Worm (Caenorhabditis elegans) whole organism, dauer: ENCODE measurements around the gene tab-1.
"Not testable (repeated sequence)": the region's sequence is repeated elsewhere in the genome, so short reads cannot be mapped to it uniquely, and the experiment has no call there.

Source experiments
- unc-62 ChIP-seq: sonication (generic microtip); optimal IDR thresholded peaks from 2 replicates; lab custom pipeline; 2017; ENCODE audit warnings: missing biosample characterization, missing genetic modification reagents, missing genetic modification characterization

tab-1 gene

ce11 chrII:6803024-6803423 is at the start of gene tab-1:
TSS of gene tab-1 (plus strand) at chrII:6803324.
- no peak for TF ChIP-seq unc-62

DNA sequence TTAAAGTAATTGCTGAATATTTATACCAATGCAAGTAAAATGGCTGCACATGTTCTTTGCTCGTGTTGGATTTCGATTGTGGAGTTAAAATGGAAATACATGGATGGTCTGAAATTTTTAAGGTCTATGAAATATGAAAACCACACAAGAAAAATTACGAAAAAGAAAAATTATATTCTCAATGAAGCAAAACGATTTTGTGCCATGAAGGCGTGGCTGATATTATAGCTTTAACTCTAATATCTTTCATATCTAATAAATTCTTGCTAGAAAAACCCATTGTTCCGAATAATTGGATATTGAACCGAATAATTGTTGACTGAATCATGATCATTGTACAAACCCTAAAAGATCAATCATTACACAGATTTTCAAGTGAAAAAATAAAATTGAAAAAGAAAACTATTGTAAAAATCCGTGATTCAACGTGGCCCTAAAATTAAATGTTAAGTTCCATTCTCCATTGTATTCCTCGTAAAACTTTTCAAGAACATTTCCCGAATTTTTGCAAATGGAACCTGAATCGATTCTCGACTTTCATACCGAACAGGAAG is 48.4 kb upstream of the tab-1 start, which contains the start of the genes srx-95 and fis-1:
Gene srx-95 (minus strand): TSS at position 101 of the 554 bp plus-strand sequence.
Gene fis-1 (plus strand): TSS at position 504 of the 554 bp plus-strand sequence.
- TF ChIP-seq unc-62: no peak

DNA sequence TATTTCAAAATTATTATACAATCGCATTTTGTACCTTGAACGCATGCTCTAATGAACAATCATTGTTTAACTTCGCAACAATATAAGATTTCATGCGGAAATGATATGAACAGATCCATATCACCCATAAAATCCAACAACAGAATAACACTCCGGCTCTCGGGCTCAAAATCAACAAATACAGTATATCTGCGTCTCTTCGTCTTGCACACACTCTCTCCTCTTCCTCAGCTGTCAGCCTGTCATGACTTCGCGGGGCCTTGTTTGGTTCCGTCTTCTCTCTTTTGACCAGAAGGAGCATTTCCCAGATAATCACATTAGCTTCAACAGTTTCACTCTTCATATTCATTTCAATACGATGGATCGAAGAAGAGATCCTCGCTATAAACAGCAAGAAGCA is 46.9 kb upstream of the tab-1 start, which contains the start of gene F41G3.3:
Gene F41G3.3 (plus strand): TSS at position 301 of the 400 bp plus-strand sequence.
- TF ChIP-seq unc-62: no peak

- TF ChIP-seq unc-62: no peak
Observed at ce11 chrII:6764734-6765133, 38.4 kb upstream of the tab-1 start, which contains the start of gene nlp-50. TSS of gene nlp-50 (plus strand) at chrII:6765034.

DNA sequence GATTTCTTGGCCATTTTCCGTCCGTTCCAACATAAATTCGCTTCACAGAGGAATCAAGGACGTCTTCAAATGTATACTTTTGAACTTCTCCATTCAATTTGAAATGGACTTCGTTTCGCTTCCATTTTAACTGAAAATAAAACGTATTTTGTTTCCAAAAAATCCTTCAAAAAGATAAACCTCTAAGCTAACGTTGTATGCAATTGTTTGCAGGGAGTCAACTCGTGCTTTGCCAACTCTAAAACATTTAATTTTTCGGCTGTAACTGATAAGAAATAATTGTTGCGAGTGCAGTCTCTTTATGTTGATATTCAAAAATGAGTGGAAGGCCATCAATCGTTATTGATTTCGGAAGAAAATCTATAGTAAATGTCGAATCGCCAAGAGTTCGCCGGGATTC is 35.1 kb upstream of the tab-1 start, which contains the start of gene F41G3.18:
Gene F41G3.18 (plus strand): TSS at position 301 of the 400 bp plus-strand sequence.
- TF ChIP-seq unc-62: no peak

DNA sequence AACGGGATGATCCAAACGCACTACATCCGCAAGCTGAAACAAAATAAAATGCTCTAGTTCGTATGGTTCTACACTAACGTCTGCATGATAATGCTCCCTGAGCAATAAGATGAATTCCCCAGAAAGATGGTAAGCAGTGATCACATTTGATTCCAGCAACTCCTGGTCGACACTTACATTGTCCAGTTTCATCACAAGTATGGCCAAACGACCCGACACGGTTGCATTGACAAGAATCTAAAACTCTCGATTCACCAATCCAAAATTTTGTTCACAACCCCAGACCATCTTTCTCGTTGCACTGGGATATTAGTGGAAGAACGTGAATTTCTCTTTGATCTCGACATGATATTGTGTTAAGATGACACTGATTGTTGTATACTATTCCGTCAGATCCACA is 33.1 kb upstream of the tab-1 start:
- TF ChIP-seq unc-62: no peak

DNA sequence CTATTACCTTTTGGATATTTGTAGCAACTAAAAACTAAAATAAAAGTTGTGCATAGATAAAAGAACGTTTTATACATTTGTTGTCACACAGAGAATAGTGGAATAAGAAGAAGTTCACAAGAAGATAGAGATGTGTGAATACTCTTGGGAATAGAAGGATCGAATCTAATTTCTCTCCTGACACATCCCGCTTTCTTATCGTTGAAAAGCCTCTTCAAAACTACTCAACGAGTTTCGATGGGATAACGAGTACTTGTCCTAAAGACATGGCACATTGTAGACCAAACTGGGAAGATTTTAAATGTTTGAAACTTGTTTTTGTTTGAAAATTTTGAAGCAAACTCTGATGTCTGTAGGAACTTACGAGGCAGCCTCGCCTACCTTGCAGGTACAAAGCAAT is 30.6 kb upstream of the tab-1 start:
- no peak for TF ChIP-seq unc-62

DNA sequence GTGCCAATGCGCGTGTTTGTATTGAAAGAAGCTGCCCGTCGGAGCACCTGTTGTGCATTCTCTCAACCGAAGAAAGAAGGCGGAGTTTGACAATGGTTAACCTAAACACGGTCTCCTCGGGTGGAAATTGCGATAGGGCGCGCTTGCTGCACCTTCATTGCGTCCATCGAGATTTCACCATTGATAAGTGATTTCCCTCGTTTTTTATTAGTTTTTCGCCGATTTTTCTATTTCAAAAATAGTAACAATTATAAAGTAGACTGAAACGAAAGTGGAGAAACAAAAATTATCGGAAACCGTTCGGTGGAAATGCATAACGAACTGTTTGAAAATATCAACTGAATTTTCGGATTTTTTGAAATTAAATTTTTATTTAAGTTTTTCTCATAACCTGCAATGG is 28.0 kb upstream of the tab-1 start, which contains the start of gene agr-1:
Gene agr-1 (minus strand): TSS at position 101 of the 400 bp plus-strand sequence.
- not testable (repeated sequence) for TF ChIP-seq unc-62

DNA sequence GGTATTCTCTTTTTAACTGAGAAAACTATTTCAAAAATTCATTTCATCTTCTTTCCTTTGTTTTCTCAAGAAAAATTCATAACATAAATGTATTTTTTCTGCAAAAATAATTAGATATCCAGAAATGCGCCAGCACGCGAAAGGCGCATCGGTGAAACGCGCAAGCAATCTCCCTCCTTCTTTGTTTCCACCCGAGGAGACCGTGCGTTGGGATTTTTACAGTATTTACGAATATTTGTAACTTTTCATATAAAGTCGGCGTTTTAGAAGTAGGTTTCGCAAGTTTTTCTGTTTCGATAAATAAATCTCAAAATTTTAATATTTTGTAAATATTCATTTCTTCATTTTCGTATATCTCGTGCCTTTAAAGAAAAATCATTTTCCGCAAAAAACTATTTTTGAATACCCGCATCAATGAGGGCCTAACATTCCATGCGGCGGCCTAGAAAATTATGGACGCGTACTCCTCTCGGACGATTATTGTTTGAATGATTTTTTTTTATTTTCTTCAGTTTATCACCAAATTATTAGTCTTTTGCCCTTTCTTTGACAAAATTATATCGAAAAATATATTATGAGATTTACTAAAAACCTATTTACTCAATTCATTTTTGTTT is 26.6 kb upstream of the tab-1 start, which contains the start of gene ssup-72:
Gene ssup-72 (plus strand): TSS at position 181 of the 617 bp plus-strand sequence.
- no peak for TF ChIP-seq unc-62

ce11 chrII:6779104-6779503 is 24.0 kb upstream of the tab-1 start, which contains the start of gene T13C2.7:
TSS of gene T13C2.7 (plus strand) at chrII:6779404.
- no peak for TF ChIP-seq unc-62

ce11 chrII:6781231-6781630 is 21.9 kb upstream of the tab-1 start:
- no peak for TF ChIP-seq unc-62

DNA sequence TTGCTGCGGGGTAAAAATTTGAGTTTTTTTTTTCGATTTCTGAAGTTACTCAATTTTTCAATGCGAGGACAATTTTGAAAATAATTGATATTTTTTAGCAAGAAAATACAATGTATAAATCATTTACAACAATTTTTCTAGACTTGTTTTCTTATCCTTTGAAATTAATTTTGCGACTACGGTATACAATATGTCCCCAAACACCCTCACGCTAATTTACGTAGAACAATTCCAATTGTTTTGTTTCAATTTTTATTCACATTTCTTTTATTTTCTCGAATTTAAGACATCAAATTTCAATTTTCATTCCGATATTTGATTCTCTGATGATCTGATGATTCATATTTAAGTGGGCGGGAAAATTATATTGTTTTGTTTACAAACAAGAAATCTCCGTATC is 21.1 kb upstream of the tab-1 start:
- no peak for TF ChIP-seq unc-62

DNA sequence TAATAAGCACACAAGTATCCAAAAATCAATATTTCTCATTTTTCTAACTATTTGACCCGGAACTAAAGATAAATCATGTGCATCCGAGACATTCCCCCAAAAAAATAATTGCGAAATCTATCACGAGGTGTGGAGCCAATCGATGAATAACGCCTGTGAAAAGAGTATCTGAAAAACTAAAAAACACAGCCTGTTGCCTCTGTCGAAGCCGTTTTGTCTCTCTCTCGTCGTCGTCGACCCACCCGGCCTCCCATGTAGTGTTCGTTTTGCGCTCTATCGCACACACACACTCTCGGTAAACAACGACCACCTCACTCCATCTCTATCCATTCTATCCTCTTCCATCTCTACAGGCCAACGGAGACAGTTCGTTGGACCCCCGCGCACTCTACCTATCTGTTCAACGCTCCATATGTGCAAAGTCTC is 20.4 kb upstream of the tab-1 start:
- no peak for TF ChIP-seq unc-62

- TF ChIP-seq unc-62: no peak
Observed at ce11 chrII:6783377-6783829, 19.7 kb upstream of the tab-1 start, which contains the start of gene gldi-2. TSS of gene gldi-2 (plus strand) at chrII:6783427.

DNA sequence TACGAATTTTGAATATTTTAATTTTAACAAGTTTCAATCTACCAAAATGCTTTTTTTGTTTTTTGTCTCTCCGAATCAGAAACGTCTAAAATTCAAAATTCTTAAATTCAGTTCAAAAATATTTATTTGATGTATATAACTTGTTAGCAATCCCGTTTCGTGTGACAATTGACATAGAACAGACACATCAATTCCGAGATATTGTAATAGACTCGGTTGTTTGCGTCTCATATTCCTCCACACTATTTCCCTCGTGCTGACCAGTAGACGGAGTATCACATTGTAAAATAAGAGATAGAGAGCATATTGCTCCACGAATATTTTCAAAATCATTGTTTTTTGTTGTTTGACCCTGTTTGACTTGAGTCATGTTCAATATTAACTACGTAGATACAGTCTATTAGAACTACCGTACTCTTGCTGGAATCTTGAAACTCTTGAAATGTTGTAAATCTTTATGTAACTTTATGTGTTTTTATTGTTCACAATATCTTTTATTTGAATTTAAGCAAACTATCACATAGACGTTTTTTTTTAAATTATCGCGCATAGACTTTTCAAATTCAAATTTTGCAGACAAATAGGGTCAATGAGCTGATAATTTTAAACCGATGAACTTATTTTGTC is 14.3 kb upstream of the tab-1 start, which contains the start of gene T13C2.3:
Gene T13C2.3 (plus strand): TSS at position 577 of the 627 bp plus-strand sequence.
- no peak for TF ChIP-seq unc-62

DNA sequence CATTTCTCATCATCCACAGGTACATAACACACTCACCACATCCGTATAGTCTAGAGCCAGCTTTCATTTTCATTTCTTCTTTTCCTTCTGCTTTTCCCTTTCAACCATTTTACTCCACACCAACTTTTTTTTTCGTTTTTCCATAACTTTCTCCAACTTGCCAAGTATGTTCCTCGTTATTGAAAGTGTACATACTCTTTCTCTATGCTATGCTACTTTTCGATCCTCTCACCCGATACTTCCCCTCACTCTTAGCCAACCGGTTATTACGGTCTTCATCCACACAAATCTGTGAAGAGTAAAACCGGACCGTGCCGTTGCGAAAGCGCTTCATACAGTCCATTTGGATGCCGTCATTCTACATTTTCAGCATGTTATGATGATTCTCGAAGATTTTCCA is 11.2 kb upstream of the tab-1 start, which contains the start of gene T13C2.2:
Gene T13C2.2 (plus strand): TSS at position 301 of the 400 bp plus-strand sequence.
- TF ChIP-seq unc-62: no peak

ce11 chrII:6800104-6800711 is 2.9 kb upstream of the tab-1 start, which contains the start of gene F31E8.4:
TSS of gene F31E8.4 (minus strand) at chrII:6800154.
- no peak for TF ChIP-seq unc-62
